Worm (Caenorhabditis elegans): Measurements from ENCODE around the gene F09B12.3.

- no peak for TF ChIP-seq nhr-12 (tag; optimal IDR thresholded peaks at IDR 0.05)
- TF ChIP-seq alr-1 (tag; optimal IDR thresholded peaks at IDR 0.05) = no peak
- no peak for TF ChIP-seq ZK546.5 (tag; optimal IDR thresholded peaks at IDR 0.05)
Observed at ce11 chrX:15116514-15116913, 18.8 kb upstream of the F09B12.3 start, which contains the start of gene R07D5.2.

All from whole organism, L2 larva.